Worm (Caenorhabditis elegans): ENCODE data around the gene rsp-8.

DNA sequence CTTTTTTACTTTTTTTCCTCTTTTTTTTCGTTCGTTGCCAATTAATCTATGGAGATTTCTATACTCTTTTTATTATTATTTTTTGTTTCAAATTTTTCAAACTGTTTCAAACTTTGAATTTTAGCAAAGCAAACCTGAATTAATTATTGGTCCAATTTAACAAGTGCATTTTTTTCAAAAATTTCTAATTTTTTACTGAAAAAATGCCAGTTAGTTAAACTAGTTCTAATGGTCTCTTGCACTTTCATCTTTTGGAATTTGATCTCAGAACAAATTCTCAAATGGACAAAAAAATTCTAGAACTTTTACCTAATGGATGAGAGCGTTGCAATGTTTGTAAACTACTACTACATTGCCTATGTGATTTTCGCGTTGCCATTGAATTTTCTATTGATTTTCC, 44.4 kb upstream of the rsp-8 start, which contains the start of gene srd-74:
- TF ChIP-seq unc-39 (tag; optimal IDR thresholded peaks at IDR 0.05) (no peak), mdl-1 (tag; optimal IDR thresholded peaks at IDR 0.05) (no peak), nhr-11 (tag; optimal IDR thresholded peaks at IDR 0.05) (no peak), unc-62 (GFP tag; optimal IDR thresholded peaks at IDR 0.05) (no peak), nhr-77 (tag; optimal IDR thresholded peaks at IDR 0.05) (no peak)

Data from whole organism, L2 larva.